Fruit fly (Drosophila melanogaster): ENCODE measurements around the gene Acp32CD.

Gene Acp32CD

DNA sequence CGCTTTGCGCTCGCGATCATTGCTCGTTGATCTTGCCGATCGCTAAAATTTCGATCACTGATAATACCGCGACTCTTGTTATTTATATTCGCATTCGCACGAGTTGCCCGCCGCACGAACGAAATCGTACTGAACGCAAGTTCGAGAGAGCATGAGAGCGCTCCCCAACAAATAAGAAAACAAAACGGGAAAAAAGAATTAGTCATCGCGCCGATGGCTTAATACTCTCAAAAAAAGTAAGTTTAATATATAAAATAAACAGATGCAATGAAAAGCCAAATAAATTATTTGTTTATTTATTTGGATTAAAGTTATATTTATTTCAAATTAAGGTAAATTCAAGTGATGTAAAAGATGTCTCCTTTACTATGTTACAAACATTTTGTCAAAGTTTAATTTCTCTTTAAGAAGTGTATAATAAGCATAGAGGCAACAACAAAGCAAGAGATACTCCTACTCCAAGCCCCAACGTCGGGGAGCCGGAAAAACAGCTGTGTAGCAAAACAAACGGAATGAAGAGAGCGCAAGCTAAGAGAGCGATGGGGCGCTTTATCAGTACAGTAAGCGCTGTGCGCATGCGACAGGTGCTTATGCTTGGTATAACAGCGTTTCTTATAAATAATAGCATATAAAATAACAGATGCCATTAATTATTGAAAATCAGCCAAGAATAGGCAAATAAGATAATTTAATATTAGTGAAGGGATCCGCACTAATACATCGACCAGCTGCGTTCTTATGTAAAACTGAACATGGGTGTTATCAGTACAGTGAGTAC, 42.1 kb downstream of the Acp32CD start:
- TF ChIP-seq CG11617 (GFP tag; optimal IDR thresholded peaks at IDR 0.05) (peak; percentile 63), Hr96 (GFP tag; optimal IDR thresholded peaks at IDR 0.05) (peak; percentile 41), cic (GFP tag; optimal IDR thresholded peaks at IDR 0.05) (peak; percentile 70), Clk (GFP tag; optimal IDR thresholded peaks at IDR 0.05) (no peak), cnc (optimal IDR thresholded peaks at IDR 0.05) (no peak), pad (GFP tag; optimal IDR thresholded peaks at IDR 0.05) (peak; percentile 54), CG14711 (tag; optimal IDR thresholded peaks at IDR 0.05) (peak; percentile 16), kay (GFP tag; ENCODE audit: borderline replicate concordance) (peak; percentile 96), CG7101 (tag; optimal IDR thresholded peaks at IDR 0.05) (peak; percentile 44), tj (GFP tag; optimal IDR thresholded peaks at IDR 0.05) (peak; percentile 40), ovo (GFP tag; optimal IDR thresholded peaks at IDR 0.05) (peak; percentile 11), CG1620 (GFP tag; optimal IDR thresholded peaks at IDR 0.05) (peak; percentile 34), CG7045 (GFP tag; optimal IDR thresholded peaks at IDR 0.05) (peak; percentile 51), CG5204 (GFP tag; optimal IDR thresholded peaks at IDR 0.05) (peak; percentile 81), CG33017 (tag; optimal IDR thresholded peaks at IDR 0.05) (peak; percentile 25), Crg-1 (GFP tag; optimal IDR thresholded peaks at IDR 0.05) (no peak), toe (GFP tag; optimal IDR thresholded peaks at IDR 0.05) (peak; percentile 38), CG12768 (GFP tag; optimal IDR thresholded peaks at IDR 0.05) (peak; percentile 71), bab1 (GFP tag; optimal IDR thresholded peaks at IDR 0.05) (peak; percentile 75), Mnt (GFP tag; optimal IDR thresholded peaks at IDR 0.05) (peak; percentile 59)

DNA sequence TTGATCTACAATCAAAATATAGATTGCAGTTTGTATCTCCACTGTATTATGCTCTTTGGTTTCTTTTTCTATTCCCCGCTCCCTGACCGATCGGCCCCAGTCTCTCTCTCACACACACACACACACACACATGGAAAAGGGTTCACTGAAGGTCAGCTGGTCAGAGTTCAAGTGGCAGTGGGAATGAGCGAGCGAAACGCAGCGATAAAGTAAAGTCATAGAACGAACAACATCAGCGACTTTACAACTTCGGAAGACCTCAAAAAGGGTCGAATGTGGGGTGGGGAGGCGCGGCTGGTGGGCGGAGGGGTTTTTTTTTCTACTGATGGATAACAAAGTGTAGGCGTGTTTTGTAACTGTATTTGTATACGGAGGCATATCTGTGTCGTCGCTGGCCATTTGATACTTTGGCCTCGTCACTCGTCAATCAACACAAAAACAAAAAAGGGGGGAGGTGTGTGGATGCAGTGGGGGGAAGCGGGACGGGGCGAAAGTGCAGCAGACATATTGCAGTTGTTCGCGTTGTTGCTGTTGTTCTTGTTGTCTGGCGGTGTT, 42.8 kb downstream of the Acp32CD start:
- no peak for TF ChIP-seq kay (GFP tag; ENCODE audit: borderline replicate concordance)
- TF ChIP-seq CG12768 (GFP tag; optimal IDR thresholded peaks at IDR 0.05) = peak; percentile 59
- TF ChIP-seq CG33017 (tag; optimal IDR thresholded peaks at IDR 0.05) = no peak
- TF ChIP-seq ovo (GFP tag; optimal IDR thresholded peaks at IDR 0.05) = no peak
- TF ChIP-seq Crg-1 (GFP tag; optimal IDR thresholded peaks at IDR 0.05) = no peak
- TF ChIP-seq CG11617 (GFP tag; optimal IDR thresholded peaks at IDR 0.05) = no peak

DNA sequence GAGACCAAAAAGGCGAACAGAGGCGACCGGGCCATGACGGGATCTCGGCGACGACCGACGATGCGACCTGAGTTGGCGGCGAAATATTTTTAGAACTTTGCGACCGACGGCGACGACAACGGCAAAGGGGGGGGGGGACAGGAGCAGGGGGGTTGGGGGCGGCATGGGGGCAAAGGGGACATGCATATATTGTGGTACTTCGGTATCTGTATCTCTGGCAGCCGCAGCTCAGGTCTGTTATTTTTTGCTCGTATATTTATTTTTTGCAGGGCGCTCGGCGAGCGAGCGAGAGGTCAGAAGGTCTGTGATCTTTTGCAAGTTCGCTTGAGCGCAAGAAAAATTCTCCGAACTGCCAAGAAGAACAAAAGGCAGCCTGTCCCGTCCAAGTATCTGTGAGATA, 43.8 kb downstream of the Acp32CD start:
- TF ChIP-seq CG7101 (tag; optimal IDR thresholded peaks at IDR 0.05) (no peak), CG11617 (GFP tag; optimal IDR thresholded peaks at IDR 0.05) (no peak), Clk (GFP tag; optimal IDR thresholded peaks at IDR 0.05) (no peak), CG5204 (GFP tag; optimal IDR thresholded peaks at IDR 0.05) (no peak), CG7045 (GFP tag; optimal IDR thresholded peaks at IDR 0.05) (no peak), Hr96 (GFP tag; optimal IDR thresholded peaks at IDR 0.05) (no peak)

DNA sequence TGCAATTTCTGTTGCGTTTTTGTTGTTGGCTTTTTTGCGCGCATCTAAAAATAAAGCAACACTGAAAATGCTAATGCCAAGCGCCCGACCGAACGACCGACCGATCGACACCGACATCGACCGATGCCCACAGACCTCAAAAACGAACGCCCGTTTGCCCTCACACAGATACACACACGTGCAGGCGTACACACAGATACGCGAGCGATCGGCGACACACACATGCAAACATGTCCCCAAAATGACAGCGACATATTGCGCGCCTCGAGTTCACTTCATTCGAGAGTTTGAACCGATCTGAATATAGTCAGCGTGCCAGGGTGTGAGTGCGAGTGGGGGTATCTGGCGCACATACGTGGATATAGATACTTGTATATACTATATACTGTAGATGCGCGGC, 45.7 kb downstream of the Acp32CD start:
- no peak for TF ChIP-seq ovo (GFP tag; optimal IDR thresholded peaks at IDR 0.05)
- TF ChIP-seq cnc (optimal IDR thresholded peaks at IDR 0.05) = no peak
- TF ChIP-seq CG11617 (GFP tag; optimal IDR thresholded peaks at IDR 0.05) = no peak
- no peak for TF ChIP-seq CG5204 (GFP tag; optimal IDR thresholded peaks at IDR 0.05)
- no peak for TF ChIP-seq CG7101 (tag; optimal IDR thresholded peaks at IDR 0.05)

DNA sequence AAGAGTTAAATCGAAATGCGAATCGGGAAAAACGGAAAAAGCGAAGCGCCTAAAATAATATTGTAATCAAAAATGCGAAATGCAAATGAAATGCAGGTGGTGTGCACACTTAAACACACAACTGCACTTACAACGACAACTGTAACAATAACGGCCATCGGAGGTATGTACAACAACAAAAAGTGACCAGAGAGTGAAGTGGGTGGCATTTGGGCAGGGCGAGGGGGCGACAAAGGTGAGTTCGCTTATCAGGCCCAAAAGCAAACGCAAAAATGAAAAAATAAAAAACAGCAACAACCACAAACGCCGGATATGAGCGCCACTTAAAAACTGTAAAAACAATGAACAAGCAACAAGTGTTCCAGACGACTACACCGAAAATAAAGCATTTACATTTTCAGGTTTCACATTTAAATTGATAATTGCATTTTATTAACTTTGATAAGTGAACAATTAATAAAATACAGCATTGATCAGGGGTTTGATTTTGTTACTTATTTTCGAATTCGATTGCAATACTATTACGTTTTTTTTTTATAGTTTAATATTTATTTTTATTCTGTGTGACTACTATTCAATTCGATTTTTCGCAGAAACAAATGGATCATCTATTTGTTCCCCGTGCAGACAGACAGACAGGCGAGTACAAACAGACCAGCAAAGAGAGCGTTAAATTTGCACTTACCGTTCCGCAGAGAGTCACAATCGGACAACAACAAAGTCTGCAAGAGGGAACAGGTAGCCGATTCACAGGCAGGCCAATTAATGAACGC, 49.9 kb downstream of the Acp32CD start:
- TF ChIP-seq Crg-1 (GFP tag; optimal IDR thresholded peaks at IDR 0.05) (peak; percentile 35), bab1 (GFP tag; optimal IDR thresholded peaks at IDR 0.05) (peak; percentile 91), CG14711 (tag; optimal IDR thresholded peaks at IDR 0.05) (peak; percentile 82), cnc (optimal IDR thresholded peaks at IDR 0.05) (peak in 1 of 2 experiments; percentile 18), ovo (GFP tag; optimal IDR thresholded peaks at IDR 0.05) (peak; percentile 70), Clk (GFP tag; optimal IDR thresholded peaks at IDR 0.05) (no peak), Hr96 (GFP tag; optimal IDR thresholded peaks at IDR 0.05) (peak; percentile 2), Mnt (GFP tag; optimal IDR thresholded peaks at IDR 0.05) (peak; percentile 52), CG11617 (GFP tag; optimal IDR thresholded peaks at IDR 0.05) (peak; percentile 89), CG7101 (tag; optimal IDR thresholded peaks at IDR 0.05) (peak; percentile 85), CG7045 (GFP tag; optimal IDR thresholded peaks at IDR 0.05) (peak; percentile 58), kay (GFP tag; ENCODE audit: borderline replicate concordance) (peak; percentile 94), pad (GFP tag; optimal IDR thresholded peaks at IDR 0.05) (peak; percentile 69), CG5204 (GFP tag; optimal IDR thresholded peaks at IDR 0.05) (peak; percentile 52), CG1620 (GFP tag; optimal IDR thresholded peaks at IDR 0.05) (peak; percentile 53), CG12768 (GFP tag; optimal IDR thresholded peaks at IDR 0.05) (peak; percentile 72), cic (GFP tag; optimal IDR thresholded peaks at IDR 0.05) (peak; percentile 68), toe (GFP tag; optimal IDR thresholded peaks at IDR 0.05) (peak; percentile 45), CG33017 (tag; optimal IDR thresholded peaks at IDR 0.05) (peak; percentile 86), tj (GFP tag; optimal IDR thresholded peaks at IDR 0.05) (peak; percentile 76)

Data from whole organism, adult.